Fruit fly (Drosophila melanogaster) whole organism, prepupa: ENCODE measurements around the gene CG15130.

Experiments
- CG10631 ChIP-seq: fragments of 200-800 bp; sonication (Bioruptor generic); optimal IDR thresholded peaks from 2 replicates; lab custom pipeline; 2016; ENCODE audit warnings: missing biosample characterization, missing genetic modification characterization
- CG11294 ChIP-seq: fragments of 200-800 bp; sonication (Bioruptor generic); IDR thresholded peaks from 2 replicates; pipeline ENCODE4 v1.3.6; 2022; ENCODE audit warnings: missing biosample characterization, missing genetic modification characterization
- CG11762 ChIP-seq: fragments of 200-800 bp; sonication (Bioruptor generic); optimal IDR thresholded peaks from 3 replicates; lab custom pipeline; 2016; ENCODE audit warnings: missing biosample characterization, missing genetic modification characterization; ENCODE audit not compliant: insufficient read depth
- CG11902 ChIP-seq: fragments of 200-800 bp; sonication (Bioruptor generic); optimal IDR thresholded peaks from 3 replicates; lab custom pipeline; 2016; ENCODE audit warnings: missing biosample characterization, missing genetic modification characterization
- CG15336 ChIP-seq: fragments of 200-800 bp; sonication (Bioruptor generic); IDR thresholded peaks from 2 replicates; pipeline ENCODE4 v1.3.6; 2022; ENCODE audit warnings: missing biosample characterization, missing genetic modification characterization
- CG1621 ChIP-seq: fragments of 200-800 bp; sonication (Bioruptor generic); optimal IDR thresholded peaks from 3 replicates; lab custom pipeline; 2018; ENCODE audit warnings: missing biosample characterization, mild to moderate bottlenecking, missing genetic modification characterization
- CG16779 ChIP-seq: fragments of 200-800 bp; sonication (Bioruptor generic); optimal IDR thresholded peaks from 3 replicates; lab custom pipeline; 2017; ENCODE audit warnings: missing biosample characterization, mild to moderate bottlenecking, missing genetic modification characterization
- CG3032 ChIP-seq: fragments of 200-800 bp; optimal IDR thresholded peaks from 2 replicates; lab custom pipeline; 2019; ENCODE audit warnings: missing biosample characterization, mild to moderate bottlenecking, missing genetic modification characterization, moderate library complexity
- CG31627 ChIP-seq: fragments of 200-800 bp; sonication (Bioruptor generic); optimal IDR thresholded peaks from 3 replicates; lab custom pipeline; 2016; ENCODE audit warnings: missing biosample characterization, missing genetic modification characterization
- CG32006 ChIP-seq: fragments of 200-800 bp; sonication (Bioruptor generic); optimal IDR thresholded peaks from 3 replicates; lab custom pipeline; 2017; ENCODE audit warnings: missing biosample characterization, mild to moderate bottlenecking, missing genetic modification characterization
- CG34406 ChIP-seq: fragments of 200-800 bp; sonication (Bioruptor generic); optimal IDR thresholded peaks from 3 replicates; lab custom pipeline; 2016; ENCODE audit warnings: missing biosample characterization, missing genetic modification characterization
- CG3919 ChIP-seq: fragments of 200-800 bp; sonication (Bioruptor generic); optimal IDR thresholded peaks from 3 replicates; lab custom pipeline; 2016; ENCODE audit warnings: missing biosample characterization, missing genetic modification characterization
- CG4318 ChIP-seq: fragments of 200-800 bp; sonication (Bioruptor generic); optimal IDR thresholded peaks from 3 replicates; lab custom pipeline; 2017; ENCODE audit warnings: missing biosample characterization, mild to moderate bottlenecking, missing genetic modification characterization
- CG6163 ChIP-seq: fragments of 200-800 bp; sonication (Bioruptor generic); IDR thresholded peaks from 3 replicates; pipeline ENCODE4 v1.3.6; 2022; ENCODE audit warnings: missing biosample characterization, missing genetic modification characterization
- CG6276 ChIP-seq: fragments of 200-800 bp; sonication (Bioruptor generic); optimal IDR thresholded peaks from 2 replicates; lab custom pipeline; 2017; ENCODE audit warnings: missing biosample characterization, mild to moderate bottlenecking, missing genetic modification characterization
- CG6792 ChIP-seq: fragments of 200-800 bp; sonication (Bioruptor generic); optimal IDR thresholded peaks from 3 replicates; lab custom pipeline; 2016; ENCODE audit warnings: missing biosample characterization, missing genetic modification characterization
- CG6808 ChIP-seq: fragments of 200-800 bp; sonication (Bioruptor generic); optimal IDR thresholded peaks from 3 replicates; lab custom pipeline; 2017; ENCODE audit warnings: missing biosample characterization, missing genetic modification characterization, mild to moderate bottlenecking, moderate library complexity, missing genetic modification reagents
- CG7368 ChIP-seq: fragments of 200-800 bp; sonication (Bioruptor generic); optimal IDR thresholded peaks from 3 replicates; lab custom pipeline; 2016; ENCODE audit warnings: missing biosample characterization, missing genetic modification characterization
- CG8632 ChIP-seq: fragments of 200-800 bp; sonication (Bioruptor generic); optimal IDR thresholded peaks from 3 replicates; lab custom pipeline; 2016; ENCODE audit warnings: missing biosample characterization, missing genetic modification characterization
- CG9139 ChIP-seq: fragments of 200-800 bp; sonication (Bioruptor generic); optimal IDR thresholded peaks from 3 replicates; lab custom pipeline; 2017; ENCODE audit warnings: missing biosample characterization, mild to moderate bottlenecking, missing genetic modification characterization
- Eip75B ChIP-seq: fragments of 200-800 bp; sonication (Bioruptor generic); optimal IDR thresholded peaks from 3 replicates; lab custom pipeline; 2016; ENCODE audit warnings: missing biosample characterization, missing genetic modification characterization
- Eip78C ChIP-seq: fragments of 200-800 bp; sonication (Bioruptor generic); peaks from one replicate; lab custom pipeline; 2016; ENCODE audit warnings: missing biosample characterization, missing genetic modification characterization
- Eip93F ChIP-seq: fragments of 200-800 bp; sonication (Bioruptor generic); optimal IDR thresholded peaks from 2 replicates; lab custom pipeline; 2016; ENCODE audit warnings: missing biosample characterization, mild to moderate bottlenecking, missing genetic modification characterization
- Gug ChIP-seq: fragments of 200-800 bp; sonication (Bioruptor generic); IDR thresholded peaks from 2 replicates; pipeline ENCODE4 v1.3.6; 2022; ENCODE audit warnings: missing biosample characterization, missing genetic modification characterization
- Hr38 ChIP-seq: sonication (Bioruptor generic); optimal IDR thresholded peaks from 2 replicates; lab custom pipeline; 2016; ENCODE audit warnings: missing biosample characterization, missing genetic modification characterization
- Hr4 ChIP-seq: fragments of 200-800 bp; sonication (Bioruptor generic); optimal IDR thresholded peaks from 3 replicates; lab custom pipeline; 2016; ENCODE audit warnings: missing biosample characterization, missing genetic modification characterization
- Met ChIP-seq: fragments of 200-800 bp; sonication (Bioruptor generic); optimal IDR thresholded peaks from 3 replicates; lab custom pipeline; 2016; ENCODE audit warnings: missing biosample characterization, missing genetic modification characterization
- OdsH ChIP-seq: fragments of 200-800 bp; sonication (Bioruptor generic); optimal IDR thresholded peaks from 3 replicates; lab custom pipeline; 2016; ENCODE audit warnings: missing biosample characterization, missing genetic modification characterization
- Smox ChIP-seq: fragments of 200-800 bp; sonication (Bioruptor generic); optimal IDR thresholded peaks from 3 replicates; lab custom pipeline; 2016; ENCODE audit warnings: missing biosample characterization, missing genetic modification characterization
- Sox14 ChIP-seq: fragments of 200-800 bp; sonication (Bioruptor generic); optimal IDR thresholded peaks from 3 replicates; lab custom pipeline; 2016; ENCODE audit warnings: missing biosample characterization, missing genetic modification characterization
- Sox15 ChIP-seq: fragments of 200-800 bp; sonication (Bioruptor generic); optimal IDR thresholded peaks from 3 replicates; lab custom pipeline; 2016; ENCODE audit warnings: missing biosample characterization, missing genetic modification characterization
- achi ChIP-seq: fragments of 200-800 bp; sonication (Bioruptor generic); optimal IDR thresholded peaks from 3 replicates; lab custom pipeline; 2016; ENCODE audit warnings: missing biosample characterization, missing genetic modification characterization
- acj6 ChIP-seq: fragments of 200-800 bp; sonication (Bioruptor generic); optimal IDR thresholded peaks from 3 replicates; lab custom pipeline; 2016; ENCODE audit warnings: missing biosample characterization, missing genetic modification characterization
- dsx ChIP-seq: fragments of 200-800 bp; optimal IDR thresholded peaks from 3 replicates; lab custom pipeline; 2019; ENCODE audit warnings: missing biosample characterization, mild to moderate bottlenecking, missing genetic modification characterization, moderate library complexity; ENCODE audit not compliant: poor library complexity, severe bottlenecking
- esn ChIP-seq: fragments of 200-800 bp; sonication (Bioruptor generic); optimal IDR thresholded peaks from 2 replicates; lab custom pipeline; 2016; ENCODE audit warnings: missing biosample characterization, mild to moderate bottlenecking, missing genetic modification characterization, moderate library complexity
- fd59A ChIP-seq: fragments of 200-800 bp; sonication (Bioruptor generic); optimal IDR thresholded peaks from 2 replicates; lab custom pipeline; 2017; ENCODE audit warnings: missing biosample characterization, mild to moderate bottlenecking, missing genetic modification characterization, missing genetic modification reagents
- fd85E ChIP-seq: fragments of 200-800 bp; sonication (Bioruptor generic); optimal IDR thresholded peaks from 3 replicates; lab custom pipeline; 2016; ENCODE audit warnings: missing biosample characterization, missing genetic modification characterization
- fkh ChIP-seq: fragments of 200-800 bp; sonication (Bioruptor generic); optimal IDR thresholded peaks from 3 replicates; lab custom pipeline; 2017; ENCODE audit warnings: missing biosample characterization, mild to moderate bottlenecking, missing genetic modification characterization, moderate library complexity
- lz ChIP-seq: fragments of 200-800 bp; sonication (Bioruptor generic); optimal IDR thresholded peaks from 3 replicates; lab custom pipeline; 2016; ENCODE audit warnings: missing biosample characterization, missing genetic modification characterization
- net ChIP-seq: fragments of 200-800 bp; sonication (Bioruptor generic); optimal IDR thresholded peaks from 3 replicates; lab custom pipeline; 2016; ENCODE audit warnings: missing biosample characterization, missing genetic modification characterization
- pdm3 ChIP-seq: fragments of 200-800 bp; sonication (Bioruptor generic); optimal IDR thresholded peaks from 3 replicates; lab custom pipeline; 2016; ENCODE audit warnings: missing biosample characterization, missing genetic modification characterization
- salr ChIP-seq, 2 experiments: fragments of 200-800 bp; sonication (Bioruptor generic); optimal IDR thresholded peaks; 3 replicates each; lab custom pipeline; 2016 to 2018; ENCODE audit warnings: missing biosample characterization in 2 of 2, missing genetic modification characterization in 2 of 2, mild to moderate bottlenecking in 1 of 2
- spab ChIP-seq: fragments of 200-800 bp; sonication (Bioruptor generic); optimal IDR thresholded peaks from 2 replicates; lab custom pipeline; 2017; ENCODE audit warnings: missing biosample characterization, mild to moderate bottlenecking, missing genetic modification characterization, missing genetic modification reagents
- ss ChIP-seq, 2 experiments: fragments of 200-800 bp; sonication (Bioruptor generic); optimal IDR thresholded peaks; 2 replicates in 1 of 2; 3 replicates in 1 of 2; lab custom pipeline; 2017 to 2018; ENCODE audit warnings: mild to moderate bottlenecking in 2 of 2, missing biosample characterization in 2 of 2, missing genetic modification characterization in 2 of 2, moderate library complexity in 1 of 2
- svp ChIP-seq: fragments of 200-800 bp; sonication (Bioruptor generic); peaks from one replicate; lab custom pipeline; 2016; ENCODE audit warnings: missing biosample characterization, missing genetic modification characterization
- topi ChIP-seq: fragments of 200-800 bp; sonication (Bioruptor generic); optimal IDR thresholded peaks from 3 replicates; lab custom pipeline; 2016; ENCODE audit warnings: missing biosample characterization, missing genetic modification characterization
- vri ChIP-seq: fragments of 200-800 bp; sonication (Bioruptor generic); optimal IDR thresholded peaks from 3 replicates; lab custom pipeline; 2016; ENCODE audit warnings: missing biosample characterization, mild to moderate bottlenecking, missing genetic modification characterization

The CG15130 gene

DNA sequence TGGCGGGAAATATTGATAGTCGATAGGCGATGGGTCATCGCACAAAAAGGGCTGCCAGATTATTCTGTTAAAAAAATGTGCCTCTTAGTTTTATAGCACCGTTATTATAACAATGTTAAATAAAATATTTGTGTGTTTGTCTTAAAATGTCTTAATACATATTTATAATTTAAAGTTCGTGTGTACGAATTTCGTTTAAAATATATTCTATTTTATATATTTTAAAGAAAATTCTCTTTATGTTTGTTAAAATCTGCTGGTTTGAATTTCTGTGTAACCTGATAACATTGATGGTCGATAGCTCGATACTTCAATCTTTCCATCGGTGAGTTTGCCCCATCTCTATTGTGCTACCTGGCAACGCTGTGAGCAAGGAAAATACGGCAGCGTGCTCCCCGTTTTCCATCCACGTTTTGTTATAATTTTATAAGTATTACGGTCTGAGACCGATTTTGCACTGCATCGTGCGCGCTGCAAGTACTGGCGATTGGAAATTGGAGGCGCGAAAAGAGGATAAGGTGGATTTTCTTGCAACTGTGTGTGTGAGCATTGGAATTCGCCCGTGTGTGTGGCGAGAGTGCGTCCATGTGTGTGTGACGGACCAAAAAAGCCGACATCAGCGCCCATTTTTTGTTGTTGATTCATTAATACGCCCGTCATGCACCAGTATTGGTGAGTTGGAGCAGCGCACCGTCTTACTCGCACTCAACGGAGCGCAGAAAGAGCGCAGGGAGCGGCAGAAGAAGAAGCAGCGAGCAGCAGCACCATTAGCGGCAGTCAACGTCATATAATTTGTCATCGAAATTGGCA lies 7.5 kb downstream of the CG15130 start, which contains the start of the genes CG10949 and Arpc2 (continued):
- TF ChIP-seq achi (GFP tag; lab: Kevin White, UChicago) = peak; percentile 51
- peak in 1 of 2 experiments; percentile 20 for TF ChIP-seq salr (GFP tag; optimal IDR thresholded peaks at IDR 0.05; lab: Kevin White, UChicago)
- TF ChIP-seq acj6 = peak; percentile 38
- peak; percentile 61 for TF ChIP-seq Gug (GFP tag; lab: Robert Waterston, UW)
- TF ChIP-seq CG8632 (GFP tag; lab: Kevin White, UChicago) = peak; percentile 1
- TF ChIP-seq CG15336 = peak; percentile 16; the same call in 1 of the 2 replicates
- no peak for TF ChIP-seq CG9139 (GFP tag; lab: Kevin White, UChicago)
- no peak for TF ChIP-seq fd59A (GFP tag; lab: Kevin White, UChicago)
- peak; percentile 39 for TF ChIP-seq Met (GFP tag; lab: Kevin White, UChicago)

DNA sequence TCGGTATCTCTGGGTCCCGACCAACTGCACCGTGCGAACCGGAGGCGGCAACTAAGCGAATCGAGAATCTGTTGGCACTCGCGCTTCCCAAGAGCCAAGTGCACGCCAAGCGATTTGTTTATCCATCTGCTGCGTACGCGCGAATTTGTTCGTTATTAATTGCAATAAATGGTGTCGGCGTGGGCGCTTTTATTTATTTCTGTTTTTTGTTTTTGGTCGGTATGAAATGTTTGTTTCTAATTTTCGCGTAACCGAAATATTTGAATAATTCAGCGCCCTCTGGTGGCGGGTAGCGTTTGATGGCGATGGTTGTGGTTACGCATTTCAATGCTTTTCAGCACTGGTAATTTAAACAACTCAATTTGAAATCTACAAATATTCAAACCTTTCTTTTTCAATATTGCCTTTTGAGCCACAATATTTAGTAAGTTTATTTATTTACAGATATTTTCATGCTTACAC lies 9.7 kb downstream of the CG15130 start, which contains the start of gene CG10947:
Gene CG10947 (minus strand): TSS at position 51 of the 462 bp plus-strand sequence.
- TF ChIP-seq esn (GFP tag; lab: Kevin White, UChicago) = peak; percentile 62
- TF ChIP-seq Hr4 (GFP tag; lab: Kevin White, UChicago) = peak; percentile 41
- TF ChIP-seq pdm3 (GFP tag; lab: Kevin White, UChicago) = peak; percentile 58
- no peak for TF ChIP-seq CG34406 (GFP tag; lab: Kevin White, UChicago)
- peak; percentile 33 for TF ChIP-seq Eip75B (GFP tag; lab: Kevin White, UChicago)
- peak; percentile 68 for TF ChIP-seq CG31627
- TF ChIP-seq achi (GFP tag; lab: Kevin White, UChicago) = peak; percentile 20
- TF ChIP-seq spab (GFP tag; lab: Kevin White, UChicago) = no peak
- no peak for TF ChIP-seq CG11294 (GFP tag; lab: Robert Waterston, UW)
- no peak for TF ChIP-seq CG8632 (GFP tag; lab: Kevin White, UChicago)
- TF ChIP-seq Hr38 (GFP tag; lab: Kevin White, UChicago) = no peak
- TF ChIP-seq topi (GFP tag; lab: Kevin White, UChicago) = peak; percentile 62
- TF ChIP-seq CG3919 (GFP tag; lab: Kevin White, UChicago) = peak; percentile 75
- TF ChIP-seq CG1621 (tag; lab: Kevin White, UChicago) = no peak
- TF ChIP-seq CG3032 = peak; percentile 5
- peak; percentile 47 for TF ChIP-seq Met (GFP tag; lab: Kevin White, UChicago)
- TF ChIP-seq svp (GFP tag; lab: Kevin White, UChicago) = no peak
- no peak for TF ChIP-seq net (GFP tag; lab: Kevin White, UChicago)
- TF ChIP-seq dsx = no peak
- TF ChIP-seq Eip93F (GFP tag; lab: Kevin White, UChicago) = no peak
- peak; percentile 3 for TF ChIP-seq CG10631 (GFP tag; lab: Kevin White, UChicago)
- TF ChIP-seq fd85E (GFP tag; lab: Kevin White, UChicago) = no peak
- TF ChIP-seq fkh = peak; percentile 48
- TF ChIP-seq Sox15 (GFP tag; lab: Kevin White, UChicago) = peak; percentile 12
- peak; percentile 48 for TF ChIP-seq Sox14 (GFP tag; lab: Kevin White, UChicago)
- TF ChIP-seq CG7368 (GFP tag; lab: Kevin White, UChicago) = no peak
- TF ChIP-seq acj6 = peak; percentile 36
- peak in 1 of 2 experiments; percentile 20 for TF ChIP-seq salr (GFP tag; optimal IDR thresholded peaks at IDR 0.05; lab: Kevin White, UChicago)
- TF ChIP-seq fd59A (GFP tag; lab: Kevin White, UChicago) = no peak
- no peak for TF ChIP-seq CG4318 (GFP tag; lab: Kevin White, UChicago)
- no peak for TF ChIP-seq CG9139 (GFP tag; lab: Kevin White, UChicago)
- no peak for TF ChIP-seq CG16779 (tag; lab: Kevin White, UChicago)
- TF ChIP-seq CG32006 (GFP tag; lab: Kevin White, UChicago) = peak; percentile 27
- TF ChIP-seq CG6163 (GFP tag; lab: Robert Waterston, UW) = peak; percentile 51; the same call in 1 of the 3 replicates
- TF ChIP-seq CG6808 (GFP tag; lab: Kevin White, UChicago) = no peak
- no peak for TF ChIP-seq Smox
- TF ChIP-seq vri (GFP tag; lab: Kevin White, UChicago) = no peak
- TF ChIP-seq OdsH (GFP tag; lab: Kevin White, UChicago) = peak; percentile 46
- TF ChIP-seq CG11762 = no peak
- TF ChIP-seq CG11902 = no peak
- TF ChIP-seq Eip78C (GFP tag; lab: Kevin White, UChicago) = peak; percentile 80
- peak; percentile 37 for TF ChIP-seq CG6792 (GFP tag; lab: Kevin White, UChicago)
- TF ChIP-seq ss (GFP tag; optimal IDR thresholded peaks at IDR 0.05; lab: Kevin White, UChicago) = no peak
- TF ChIP-seq lz (GFP tag; lab: Kevin White, UChicago) = peak; percentile 65
- TF ChIP-seq CG6276 = no peak
